Worm (Caenorhabditis elegans) whole organism, L3 larva: ENCODE results near the gene W03A5.1.
A peak's percentile ranks its signal among the peaks of the same experiment; 100 is the strongest.

Experiments
- aly-2 ChIP-seq: fragments of 150-350 bp; optimal IDR thresholded peaks from 2 replicates; lab custom pipeline; 2014; ENCODE audit warnings: missing biosample characterization, missing genetic modification characterization
- ama-1 ChIP-seq: fragments of 150-350 bp; optimal IDR thresholded peaks from 2 replicates; lab custom pipeline; 2018
- ceh-16 ChIP-seq: sonication (generic microtip); optimal IDR thresholded peaks from 2 replicates; lab custom pipeline; 2017; ENCODE audit warnings: missing biosample characterization, missing genetic modification characterization
- ceh-28 ChIP-seq: fragments of 150-350 bp; optimal IDR thresholded peaks from 2 replicates; lab custom pipeline; 2014; ENCODE audit warnings: missing biosample characterization, missing genetic modification reagents, missing genetic modification characterization
- ceh-82 ChIP-seq: fragments of 150-350 bp; optimal IDR thresholded peaks from 2 replicates; lab custom pipeline; 2014; ENCODE audit warnings: missing biosample characterization, missing genetic modification characterization
- ceh-9 ChIP-seq: sonication (generic microtip); optimal IDR thresholded peaks from 2 replicates; lab custom pipeline; 2018; ENCODE audit warnings: missing biosample characterization, missing genetic modification characterization
- daf-12 ChIP-seq: fragments of 150-350 bp; optimal IDR thresholded peaks from 2 replicates; lab custom pipeline; 2014; ENCODE audit warnings: missing biosample characterization, missing genetic modification reagents, missing genetic modification characterization
- egl-27 ChIP-seq: sonication (generic microtip); optimal IDR thresholded peaks from 4 replicates; lab custom pipeline; 2017; ENCODE audit warnings: missing biosample characterization, missing genetic modification reagents, missing genetic modification characterization
- elt-1 ChIP-seq: fragments of 150-350 bp; optimal IDR thresholded peaks from 2 replicates; lab custom pipeline; 2014; ENCODE audit warnings: missing biosample characterization, missing genetic modification characterization
- elt-2 ChIP-seq: sonication (generic microtip); optimal IDR thresholded peaks from 2 replicates; lab custom pipeline; 2016; ENCODE audit warnings: missing genetic modification reagents, mild to moderate bottlenecking, missing genetic modification characterization, missing compliant biosample characterization
- elt-3 ChIP-seq, 3 experiments: fragments of 150-350 bp in 1 of 3; sonication (generic microtip) in 2 of 3; optimal IDR thresholded peaks; 2 replicates in 2 of 3; 4 replicates in 1 of 3; lab custom pipeline; 2014 to 2017; ENCODE audit warnings: missing biosample characterization in 3 of 3, missing genetic modification characterization in 3 of 3
- eor-1 ChIP-seq, 2 experiments: fragments of 150-350 bp; optimal IDR thresholded peaks; 2 replicates each; lab custom pipeline; 2014 to 2018; ENCODE audit warnings: missing biosample characterization in 2 of 2, missing genetic modification characterization in 2 of 2
- fos-1 ChIP-seq: fragments of 150-350 bp; optimal IDR thresholded peaks from 2 replicates; lab custom pipeline; 2014; ENCODE audit warnings: missing biosample characterization, missing genetic modification characterization
- hmg-11 ChIP-seq: sonication (generic microtip); optimal IDR thresholded peaks from 2 replicates; lab custom pipeline; 2016; ENCODE audit warnings: missing genetic modification characterization, missing compliant biosample characterization
- lin-15B ChIP-seq: fragments of 150-350 bp; optimal IDR thresholded peaks from 2 replicates; lab custom pipeline; 2014; ENCODE audit warnings: missing biosample characterization, missing genetic modification characterization
- lin-39 ChIP-seq: fragments of 150-350 bp; optimal IDR thresholded peaks from 2 replicates; lab custom pipeline; 2018; ENCODE audit warnings: missing biosample characterization, missing genetic modification reagents, missing genetic modification characterization
- lsy-12 ChIP-seq: sonication (generic microtip); optimal IDR thresholded peaks from 2 replicates; lab custom pipeline; 2016; ENCODE audit warnings: mild to moderate bottlenecking, missing genetic modification characterization, missing compliant biosample characterization
- mdl-1 ChIP-seq: fragments of 150-350 bp; optimal IDR thresholded peaks from 2 replicates; lab custom pipeline; 2014; ENCODE audit warnings: missing biosample characterization, missing genetic modification characterization
- nfya-1 ChIP-seq: sonication (generic microtip); optimal IDR thresholded peaks from 2 replicates; lab custom pipeline; 2017; ENCODE audit warnings: missing genetic modification characterization, mild to moderate bottlenecking, missing compliant biosample characterization, antibody characterized with exemption, moderate library complexity; ENCODE audit not compliant: insufficient read depth
- nhr-11 ChIP-seq: fragments of 150-350 bp; optimal IDR thresholded peaks from 2 replicates; lab custom pipeline; 2014; ENCODE audit warnings: missing biosample characterization, missing genetic modification characterization
- nhr-12 ChIP-seq: fragments of 150-350 bp; optimal IDR thresholded peaks from 2 replicates; lab custom pipeline; 2014; ENCODE audit warnings: missing biosample characterization, missing genetic modification characterization
- nhr-23 ChIP-seq: fragments of 150-350 bp; optimal IDR thresholded peaks from 2 replicates; lab custom pipeline; 2014; ENCODE audit warnings: missing biosample characterization, missing genetic modification reagents, missing genetic modification characterization
- nhr-25 ChIP-seq: sonication (generic microtip); optimal IDR thresholded peaks from 2 replicates; lab custom pipeline; 2017; ENCODE audit warnings: missing biosample characterization, missing genetic modification characterization
- nhr-28 ChIP-seq: fragments of 150-350 bp; optimal IDR thresholded peaks from 2 replicates; lab custom pipeline; 2014; ENCODE audit warnings: missing biosample characterization, missing genetic modification characterization
- nhr-43 ChIP-seq: sonication (generic microtip); optimal IDR thresholded peaks from 2 replicates; lab custom pipeline; 2016; ENCODE audit warnings: mild to moderate bottlenecking, missing genetic modification characterization, missing compliant biosample characterization; ENCODE audit not compliant: poor library complexity, severe bottlenecking
- nhr-76 ChIP-seq: fragments of 150-350 bp; sonication (generic microtip); optimal IDR thresholded peaks from 5 replicates; lab custom pipeline; 2014; ENCODE audit warnings: missing biosample characterization, missing genetic modification characterization
- nhr-77 ChIP-seq: fragments of 150-350 bp; optimal IDR thresholded peaks from 2 replicates; lab custom pipeline; 2014; ENCODE audit warnings: missing biosample characterization, missing genetic modification characterization
- pha-4 ChIP-seq: fragments of 150-350 bp; optimal IDR thresholded peaks from 2 replicates; lab custom pipeline; 2014; ENCODE audit warnings: missing biosample characterization, missing genetic modification reagents, missing genetic modification characterization
- pqm-1 ChIP-seq: fragments of 150-350 bp; optimal IDR thresholded peaks from 2 replicates; lab custom pipeline; 2017; ENCODE audit warnings: missing biosample characterization, missing genetic modification characterization, inconsistent platforms
- sea-2 ChIP-seq: fragments of 150-350 bp; sonication (generic microtip); optimal IDR thresholded peaks from 4 replicates; lab custom pipeline; 2014; ENCODE audit warnings: missing biosample characterization, missing genetic modification reagents, missing genetic modification characterization
- snpc-4 ChIP-seq: fragments of 150-350 bp; optimal IDR thresholded peaks from 2 replicates; lab custom pipeline; 2014; ENCODE audit warnings: missing biosample characterization, missing genetic modification characterization
- tbx-2 ChIP-seq: sonication (generic microtip); optimal IDR thresholded peaks from 2 replicates; lab custom pipeline; 2016; ENCODE audit warnings: mild to moderate bottlenecking, missing genetic modification characterization, missing compliant biosample characterization
- unc-62 ChIP-seq: fragments of 150-350 bp; sonication (generic microtip); optimal IDR thresholded peaks from 4 replicates; lab custom pipeline; 2014; ENCODE audit warnings: missing biosample characterization, missing genetic modification reagents, missing genetic modification characterization
- zag-1 ChIP-seq: fragments of 150-350 bp; optimal IDR thresholded peaks from 2 replicates; lab custom pipeline; 2014; ENCODE audit warnings: missing biosample characterization, missing genetic modification characterization
- ztf-11 ChIP-seq: fragments of 150-350 bp; optimal IDR thresholded peaks from 2 replicates; lab custom pipeline; 2014; ENCODE audit warnings: missing biosample characterization, missing genetic modification characterization

W03A5.1 gene

DNA sequence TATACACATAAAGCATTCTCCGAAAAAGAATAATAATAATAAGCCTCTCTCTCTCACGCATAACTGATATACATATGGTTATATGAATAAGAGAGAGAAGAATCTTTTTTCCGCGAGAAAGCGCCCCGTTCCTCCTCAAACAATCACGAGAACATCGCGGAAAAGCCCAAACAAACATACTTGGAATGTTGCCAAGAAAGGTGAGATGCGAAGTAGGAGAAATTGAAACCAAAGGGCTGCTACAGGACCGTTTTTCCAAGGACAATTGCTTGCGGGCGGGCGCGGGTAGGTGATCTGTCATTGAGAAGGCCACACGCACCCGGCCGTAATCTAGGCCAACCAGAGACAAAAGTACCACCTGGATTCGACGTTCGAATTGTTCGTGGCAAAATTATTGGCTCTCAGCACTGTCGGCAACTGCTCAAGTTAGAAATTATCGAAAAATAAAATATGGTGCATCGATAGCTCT, 16.0 kb downstream of the W03A5.1 start, which contains the start of gene dnj-24:
TSS of gene dnj-24 (minus strand) at position 419 of the 469 bp plus-strand sequence.
- TF ChIP-seq zag-1 (tag; lab: Kevin White, UChicago) (no peak), nhr-77 (tag; lab: Kevin White, UChicago) (no peak), nhr-43 (tag; lab: Kevin White, UChicago) (peak; percentile 35), ceh-16 (tag; lab: Kevin White, UChicago) (no peak), mdl-1 (tag; lab: Kevin White, UChicago) (no peak), ama-1 (lab: Kevin White, UChicago) (no peak), nhr-25 (tag; lab: Kevin White, UChicago) (peak; percentile 73), lin-39 (tag; lab: Kevin White, UChicago) (no peak), nhr-23 (tag; lab: Kevin White, UChicago) (peak; percentile 36)
- TF ChIP-seq, all 47 proteins: peak for 3

DNA sequence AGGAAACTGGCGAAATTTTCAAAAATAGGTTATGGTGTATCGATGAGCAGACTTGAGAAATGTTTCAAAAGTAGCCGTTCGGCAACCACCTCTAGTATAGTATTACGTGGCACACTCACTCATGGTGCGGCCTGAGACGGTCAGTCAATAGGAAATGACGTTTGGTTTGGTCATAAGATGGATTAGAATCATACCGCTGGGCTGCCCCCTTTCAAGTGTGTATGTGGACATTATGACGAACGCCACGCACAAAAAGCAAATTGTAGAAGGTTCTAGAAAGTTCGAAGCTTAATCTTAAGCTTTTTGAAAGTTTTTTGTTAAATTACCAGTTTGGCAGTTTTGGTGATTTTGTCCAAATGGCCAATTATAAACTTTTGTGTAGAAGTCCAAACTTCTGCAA, 16.7 kb downstream of the W03A5.1 start:
- peak; percentile 56 for TF ChIP-seq nhr-23 (tag; lab: Kevin White, UChicago)
- peak; percentile 1 for TF ChIP-seq nfya-1 (tag; lab: Kevin White, UChicago)
- peak; percentile 54 for TF ChIP-seq pha-4
- TF ChIP-seq fos-1 (tag; lab: Kevin White, UChicago): no peak
- TF ChIP-seq aly-2 (tag; lab: Kevin White, UChicago): no peak

DNA sequence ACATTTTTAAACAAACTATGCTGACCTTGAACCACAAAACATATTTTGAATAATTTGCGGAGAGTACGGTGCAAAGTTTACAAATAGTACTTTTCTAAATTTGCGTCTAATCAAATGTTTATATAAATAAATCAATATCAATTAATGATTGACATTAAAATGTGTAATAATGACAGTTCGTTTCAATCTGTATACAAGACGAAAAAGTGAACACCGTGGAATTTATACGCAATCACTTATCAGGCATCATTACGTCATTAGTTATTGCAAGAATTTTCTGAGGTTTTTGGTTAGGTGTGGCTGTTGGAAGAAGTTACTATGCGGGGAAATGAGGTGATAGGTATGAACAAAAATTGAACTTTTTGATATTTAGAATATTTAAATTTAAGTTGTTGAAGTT, 19.4 kb downstream of the W03A5.1 start:
- no peak for TF ChIP-seq nhr-23 (tag; lab: Kevin White, UChicago)
- TF ChIP-seq nhr-12 (tag; lab: Kevin White, UChicago): no peak
- TF ChIP-seq pha-4: no peak
- no peak for TF ChIP-seq hmg-11 (tag; lab: Kevin White, UChicago)
- no peak for TF ChIP-seq elt-1 (tag; lab: Kevin White, UChicago)
- no peak for TF ChIP-seq lin-39 (tag; lab: Kevin White, UChicago)
- TF ChIP-seq egl-27 (tag; lab: Kevin White, UChicago): no peak

DNA sequence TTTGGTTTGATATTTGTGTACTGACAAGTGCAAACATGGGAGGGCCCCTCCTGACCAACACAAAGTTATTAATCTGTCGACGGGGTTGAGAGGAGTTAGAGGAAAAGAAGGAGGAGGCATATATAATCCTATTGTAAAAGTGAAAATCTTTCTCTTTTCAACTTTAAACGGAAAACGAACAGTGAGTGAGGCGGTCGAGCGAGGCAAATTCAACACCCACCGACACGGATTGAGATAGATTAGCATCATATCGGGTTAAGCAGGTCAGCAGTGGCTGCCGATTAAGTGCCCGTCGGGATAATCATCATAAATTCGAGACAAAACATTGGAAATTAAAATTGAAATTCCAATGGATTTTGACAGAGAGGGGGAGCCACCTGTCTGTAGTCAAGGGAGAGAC, 28.6 kb downstream of the W03A5.1 start:
- no peak for TF ChIP-seq nhr-76 (tag; lab: Kevin White, UChicago)
- TF ChIP-seq unc-62 (GFP tag; lab: Kevin White, UChicago): no peak
- TF ChIP-seq ztf-11 (tag; lab: Kevin White, UChicago): no peak

DNA sequence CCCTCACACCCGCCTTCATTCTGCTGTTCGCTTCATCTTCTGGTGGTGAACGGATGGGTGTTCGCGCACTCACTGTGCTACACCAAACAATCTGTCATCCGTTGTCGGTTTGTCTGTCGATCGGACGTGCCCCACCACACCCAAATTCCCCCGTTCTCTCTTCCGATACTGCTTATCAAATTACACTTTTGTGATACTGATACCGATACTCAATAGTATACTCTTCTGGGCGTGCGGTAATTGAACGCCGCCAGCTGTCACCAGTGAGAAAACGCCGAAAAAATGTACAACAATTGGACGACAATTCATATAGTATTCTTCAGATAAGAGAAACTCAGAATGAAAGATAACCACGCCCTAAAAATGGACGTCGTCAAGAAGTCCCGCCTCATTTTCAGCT, 30.4 kb downstream of the W03A5.1 start:
- TF ChIP-seq elt-3 (tag; optimal IDR thresholded peaks at IDR 0.05; lab: Kevin White, UChicago) (peak in 1 of 3 experiments; percentile 70), elt-2 (tag; lab: Kevin White, UChicago) (peak; percentile 44), ceh-9 (tag; lab: Kevin White, UChicago) (no peak)

DNA sequence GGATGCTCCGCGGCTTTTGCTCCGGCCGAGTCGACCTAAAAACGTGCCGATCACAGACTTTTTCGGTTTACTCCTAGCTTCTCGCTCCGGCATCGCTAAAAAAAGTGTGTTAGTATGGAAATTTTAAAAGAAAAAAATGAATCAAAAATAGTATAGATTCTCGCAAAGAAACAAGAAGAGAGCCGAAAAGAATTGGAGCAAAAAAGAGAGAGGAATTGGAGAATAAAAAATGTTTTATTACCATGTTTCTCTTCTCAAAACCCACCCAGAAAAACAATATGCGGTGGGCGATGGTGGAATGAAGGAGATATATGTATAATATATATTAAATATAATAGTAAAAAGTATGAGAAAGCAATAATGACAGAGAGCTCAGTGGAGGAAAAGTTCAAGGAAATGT, 32.9 kb downstream of the W03A5.1 start, which contains the start of gene W03A5.6:
TSS of gene W03A5.6 (minus strand) at position 101 of the 400 bp plus-strand sequence.
- TF ChIP-seq nhr-11 (tag; lab: Kevin White, UChicago): no peak
- no peak for TF ChIP-seq nfya-1 (tag; lab: Kevin White, UChicago)
- no peak for TF ChIP-seq nhr-28 (tag; lab: Kevin White, UChicago)
- TF ChIP-seq eor-1 (tag; optimal IDR thresholded peaks at IDR 0.05; lab: Kevin White, UChicago): no peak
- TF ChIP-seq zag-1 (tag; lab: Kevin White, UChicago): no peak
- TF ChIP-seq nhr-25 (tag; lab: Kevin White, UChicago): no peak

DNA sequence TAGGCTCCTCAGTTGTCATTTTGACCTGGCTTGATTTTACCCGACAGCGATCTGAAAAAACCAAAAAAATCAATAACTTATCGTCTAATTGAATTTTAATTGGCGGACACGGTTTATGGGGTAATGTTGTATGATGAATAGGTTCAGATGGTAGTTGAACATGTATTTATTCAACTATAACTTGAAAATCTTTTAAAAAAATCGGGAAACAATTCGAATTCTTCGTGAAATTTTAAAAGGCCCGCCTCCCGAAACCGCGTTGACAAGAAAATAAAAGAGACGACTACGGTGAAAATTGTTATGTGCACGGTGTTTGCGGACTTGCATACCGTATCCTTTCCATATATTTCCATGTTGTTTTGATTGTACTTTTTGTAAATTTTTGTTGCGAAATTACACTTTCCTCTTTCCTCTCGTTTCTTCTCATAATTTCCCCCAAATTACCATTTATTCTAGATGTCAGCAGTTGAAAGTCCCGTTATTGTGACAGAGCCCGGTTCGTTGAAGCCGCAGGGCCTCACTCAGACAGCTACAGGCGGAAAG, 35.1 kb downstream of the W03A5.1 start, which contains the start of the genes T24G10.2 and disl-2:
TSS of gene T24G10.2 (minus strand) at position 51 of the 543 bp plus-strand sequence.
TSS of gene disl-2 (plus strand) at position 457 of the 543 bp plus-strand sequence.
- peak; percentile 44 for TF ChIP-seq lin-39 (tag; lab: Kevin White, UChicago)
- TF ChIP-seq ama-1 (lab: Kevin White, UChicago): peak; percentile 58
- peak; percentile 84 for TF ChIP-seq nhr-76 (tag; lab: Kevin White, UChicago)
- TF ChIP-seq elt-2 (tag; lab: Kevin White, UChicago): peak; percentile 13
- TF ChIP-seq ceh-82 (tag; lab: Kevin White, UChicago): no peak
- TF ChIP-seq nhr-23 (tag; lab: Kevin White, UChicago): peak; percentile 45
- TF ChIP-seq snpc-4 (tag; lab: Kevin White, UChicago): peak; percentile 61
- TF ChIP-seq nfya-1 (tag; lab: Kevin White, UChicago): peak; percentile 92
- no peak for TF ChIP-seq sea-2 (GFP tag; lab: Kevin White, UChicago)
- peak; percentile 67 for TF ChIP-seq lin-15B (tag; lab: Kevin White, UChicago)
- TF ChIP-seq pha-4: peak; percentile 86
- TF ChIP-seq elt-1 (tag; lab: Kevin White, UChicago): no peak
- TF ChIP-seq ceh-28: peak; percentile 30
- peak; percentile 48 for TF ChIP-seq nhr-25 (tag; lab: Kevin White, UChicago)
- TF ChIP-seq tbx-2 (tag; lab: Kevin White, UChicago): no peak
- TF ChIP-seq nhr-28 (tag; lab: Kevin White, UChicago): no peak
- TF ChIP-seq pqm-1 (tag; lab: Kevin White, UChicago): peak; percentile 12
- no peak for TF ChIP-seq unc-62 (GFP tag; lab: Kevin White, UChicago)
- no peak for TF ChIP-seq lsy-12 (tag; lab: Kevin White, UChicago)
- no peak for TF ChIP-seq daf-12 (tag; lab: Kevin White, UChicago)
- TF ChIP-seq hmg-11 (tag; lab: Kevin White, UChicago): peak; percentile 43
